Worm (Caenorhabditis elegans): ENCODE data around the gene adr-2.

- no peak for TF ChIP-seq ref-1 (GFP tag; conservative IDR thresholded peaks at IDR 0.05)
- no peak for TF ChIP-seq cog-1 (tag; optimal IDR thresholded peaks at IDR 0.05)
- no peak for TF ChIP-seq T22C8.4 (GFP tag; IDR thresholded peaks at IDR 0.05)
These were observed 44.5 kb upstream of the adr-2 start, which contains the start of the genes spot-1 and B0361.11 for ce11 chrIII:7277228-7277627.

All from whole organism, midembryonic.